Worm (Caenorhabditis elegans) whole organism, late embryonic: ENCODE data around the gene F43C11.10.

ENCODE experiments used
- C38D4.7 ChIP-seq: fragments of 200-800 bp; sonication (Bioruptor generic); optimal IDR thresholded peaks from 2 replicates; lab custom pipeline; 2018; ENCODE audit warnings: mild to moderate bottlenecking, missing genetic modification characterization, moderate library complexity, missing compliant biosample characterization
- fax-1 ChIP-seq: sonication (generic microtip); optimal IDR thresholded peaks from 2 replicates; lab custom pipeline; 2016; ENCODE audit warnings: missing genotype, missing genetic modification characterization, missing compliant biosample characterization
- fkh-10 ChIP-seq: fragments of 150-350 bp; optimal IDR thresholded peaks from 2 replicates; lab custom pipeline; 2014; ENCODE audit warnings: missing biosample characterization, missing genetic modification reagents, missing genetic modification characterization

Gene F43C11.10

ce11 chrII:2300861-2301260, 51.6 kb downstream of the F43C11.10 start, which contains the start of gene B0281.5:
TSS of gene B0281.5 (minus strand) at chrII:2300961.
- TF ChIP-seq fkh-10 (GFP tag; lab: Kevin White, UChicago), result no peak
- TF ChIP-seq fax-1 (tag; lab: Kevin White, UChicago), result no peak
- TF ChIP-seq C38D4.7 (GFP tag; lab: Kevin White, UChicago), result no peak
